Worm (Caenorhabditis elegans): ENCODE measurements around the gene T13G4.1.
A peak's percentile ranks its signal among the peaks of the same experiment; 100 is the strongest.

T13G4.1 gene

DNA sequence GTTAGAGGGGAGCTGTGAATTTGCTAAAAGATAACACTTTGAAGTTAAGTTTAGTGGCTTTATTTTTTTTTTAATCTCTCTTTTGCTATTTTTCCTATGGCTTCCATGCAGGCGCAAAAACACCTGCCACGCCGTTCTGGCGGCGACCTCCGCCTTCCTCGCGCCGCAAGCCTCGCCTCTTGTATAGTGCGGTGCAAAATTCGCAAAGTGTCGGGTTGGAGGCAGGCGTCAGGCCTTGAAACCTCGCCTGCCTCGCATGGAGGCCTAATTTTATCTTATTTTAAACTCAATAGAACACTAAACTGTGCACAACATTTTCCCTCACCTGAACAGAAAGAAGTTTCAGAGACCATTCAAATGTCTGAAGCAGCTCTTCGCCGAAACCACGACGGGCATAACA lies 20.9 kb upstream of the T13G4.1 start:
- TF ChIP-seq nhr-47 (tag; optimal IDR thresholded peaks at IDR 0.05): no peak
- no peak for TF ChIP-seq lir-3 (tag; optimal IDR thresholded peaks at IDR 0.05; ENCODE audit: poor library complexity)
- no peak for TF ChIP-seq dsc-1 (tag; optimal IDR thresholded peaks at IDR 0.05)
- TF ChIP-seq nhr-85 (tag): no peak
- no peak for TF ChIP-seq C04F5.9 (tag; optimal IDR thresholded peaks at IDR 0.05)
- no peak for TF ChIP-seq zip-4 (GFP tag; optimal IDR thresholded peaks at IDR 0.05)
- TF ChIP-seq isw-1 (GFP tag; IDR thresholded peaks at IDR 0.05): no peak
- TF ChIP-seq egl-27 (tag; optimal IDR thresholded peaks at IDR 0.05): no peak
- no peak for TF ChIP-seq elt-3 (tag; optimal IDR thresholded peaks at IDR 0.05)
- no peak for TF ChIP-seq ceh-82 (tag; optimal IDR thresholded peaks at IDR 0.05)
- TF ChIP-seq mdl-1 (tag; optimal IDR thresholded peaks at IDR 0.05): no peak
- TF ChIP-seq nhr-11 (tag; optimal IDR thresholded peaks at IDR 0.05): no peak
- TF ChIP-seq ceh-63 (GFP tag; optimal IDR thresholded peaks at IDR 0.05): no peak
- TF ChIP-seq pag-3 (tag; optimal IDR thresholded peaks at IDR 0.05; ENCODE audit: borderline replicate concordance, insufficient read depth): no peak
- TF ChIP-seq nhr-12 (tag; optimal IDR thresholded peaks at IDR 0.05): no peak

DNA sequence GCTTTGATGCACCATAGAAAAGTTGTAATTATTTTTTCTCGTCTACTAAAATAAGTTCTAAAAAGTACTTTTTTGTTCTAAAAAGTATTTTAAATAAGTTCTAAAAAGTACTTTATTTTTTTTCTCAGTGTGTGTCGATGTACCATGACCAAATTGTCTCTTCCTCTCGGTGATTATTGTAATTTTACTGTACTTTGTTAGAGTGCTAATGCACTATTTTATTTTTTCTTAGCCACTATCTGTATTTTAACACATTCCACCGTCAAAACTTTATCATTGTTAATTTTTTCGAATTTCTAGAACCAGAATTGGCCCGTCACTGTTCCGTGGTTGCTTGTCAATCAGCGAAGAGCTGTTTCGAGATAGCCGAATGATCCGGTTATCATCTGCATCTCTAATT lies 13.0 kb upstream of the T13G4.1 start, which contains the start of gene hot-8:
hot-8 (plus strand) TSS at position 301 of the 400 bp plus-strand sequence.
- TF ChIP-seq ces-1 (GFP tag; optimal IDR thresholded peaks at IDR 0.05) (no peak), efl-1 (optimal IDR thresholded peaks at IDR 0.05) (no peak), efl-1 (GFP tag; optimal IDR thresholded peaks at IDR 0.05 in 1 of 2) (peak in 1 of 2 experiments; percentile 11)

DNA sequence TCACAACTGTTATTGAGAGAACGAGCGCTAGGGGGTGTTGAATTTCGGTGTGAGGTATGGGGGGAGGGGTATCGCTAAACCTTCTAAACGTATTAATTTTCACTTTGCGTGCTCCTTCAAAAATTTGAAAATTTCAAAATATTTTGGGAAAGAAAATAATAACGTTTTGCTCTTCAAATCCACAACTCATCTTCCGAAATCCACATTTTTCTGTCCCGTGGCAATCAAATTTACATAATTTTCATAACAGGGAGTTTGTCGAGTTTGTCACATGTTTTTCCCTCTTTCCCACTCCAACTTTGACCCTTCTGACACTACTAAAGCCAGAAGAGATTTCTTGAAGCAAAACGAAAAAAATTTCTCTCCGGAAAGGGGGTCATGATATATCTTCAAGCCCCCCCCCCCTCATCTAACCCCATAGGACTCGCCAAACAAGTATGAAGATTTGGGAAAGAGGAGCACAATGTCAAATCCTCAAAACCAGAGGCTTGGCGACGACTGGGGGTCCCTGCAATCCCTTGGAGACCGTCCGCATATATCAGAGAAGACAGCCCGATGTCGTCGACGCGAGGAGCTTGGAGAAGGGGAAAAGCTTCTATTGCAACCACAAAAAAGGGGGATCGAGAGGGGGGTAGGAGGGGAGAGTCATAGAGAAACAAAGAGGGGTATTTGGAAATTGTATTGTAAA lies 11.5 kb upstream of the T13G4.1 start:
- TF ChIP-seq mdl-1 (tag; optimal IDR thresholded peaks at IDR 0.05): no peak
- no peak for TF ChIP-seq nhr-28 (tag; optimal IDR thresholded peaks at IDR 0.05)
- TF ChIP-seq nhr-84 (tag; optimal IDR thresholded peaks at IDR 0.05): no peak
- TF ChIP-seq jun-1 (tag; optimal IDR thresholded peaks at IDR 0.05): no peak
- no peak for TF ChIP-seq ceh-8 (GFP tag; optimal IDR thresholded peaks at IDR 0.05)
- no peak for TF ChIP-seq swsn-7 (tag; optimal IDR thresholded peaks at IDR 0.05)
- peak; percentile 59 for TF ChIP-seq lin-14 (GFP tag; optimal IDR thresholded peaks at IDR 0.05)
- no peak for TF ChIP-seq nhr-77 (tag; optimal IDR thresholded peaks at IDR 0.05)

DNA sequence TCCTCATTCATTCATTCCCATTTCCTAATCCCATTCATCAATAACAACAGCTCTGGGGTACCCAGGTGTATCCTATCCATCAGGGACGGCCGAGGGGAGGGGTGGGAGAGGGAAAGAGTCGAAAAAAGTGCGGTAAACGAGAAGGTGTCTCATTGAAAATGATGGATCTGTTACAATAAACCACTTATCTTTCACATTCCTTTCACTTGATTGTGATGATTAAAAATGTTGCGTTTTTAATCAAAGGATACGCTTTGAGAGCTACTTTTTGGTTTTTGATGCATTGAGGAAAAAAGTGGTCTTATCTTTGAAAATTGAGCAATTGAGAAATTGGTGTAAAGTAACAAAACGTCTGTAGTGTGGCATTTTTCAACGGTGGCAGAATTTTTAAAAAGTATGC lies 9.7 kb upstream of the T13G4.1 start:
- TF ChIP-seq hpl-2 (GFP tag; optimal IDR thresholded peaks at IDR 0.05) (no peak), rnt-1 (tag; optimal IDR thresholded peaks at IDR 0.05) (peak; percentile 22), isw-1 (GFP tag; IDR thresholded peaks at IDR 0.05) (no peak), hlh-17 (GFP tag; optimal IDR thresholded peaks at IDR 0.05; ENCODE audit: borderline replicate concordance) (no peak), lin-14 (GFP tag; optimal IDR thresholded peaks at IDR 0.05) (peak; percentile 26), fkh-4 (tag; optimal IDR thresholded peaks at IDR 0.05; ENCODE audit: borderline replicate concordance) (no peak)

DNA sequence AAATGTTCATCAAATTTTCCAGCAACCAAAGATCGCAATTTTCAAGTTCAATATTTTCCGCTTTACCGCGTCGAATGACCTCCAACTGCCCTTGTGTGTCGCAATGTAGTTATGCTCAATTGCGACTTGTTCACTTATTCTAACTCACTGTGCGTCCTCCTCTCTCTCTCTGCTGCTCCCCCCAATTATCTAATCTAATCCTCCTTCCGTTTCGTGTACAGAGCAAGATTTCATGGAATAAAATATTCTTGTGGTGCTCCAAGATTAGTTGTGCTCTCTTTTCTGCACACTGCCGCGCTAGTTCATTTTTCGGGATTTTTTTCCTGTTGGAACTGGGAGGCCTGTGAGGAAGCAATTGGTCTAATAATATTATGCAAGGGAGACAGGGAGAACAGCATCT lies 9.0 kb upstream of the T13G4.1 start:
- TF ChIP-seq hlh-17 (GFP tag; optimal IDR thresholded peaks at IDR 0.05; ENCODE audit: borderline replicate concordance) (no peak), alr-1 (tag; optimal IDR thresholded peaks at IDR 0.05; ENCODE audit: borderline replicate concordance) (no peak), lsy-2 (tag; optimal IDR thresholded peaks at IDR 0.05) (no peak), rnt-1 (tag; optimal IDR thresholded peaks at IDR 0.05) (no peak), fkh-10 (GFP tag; optimal IDR thresholded peaks at IDR 0.05) (no peak), nhr-90 (tag; optimal IDR thresholded peaks at IDR 0.05; ENCODE audit: poor library complexity) (no peak), jun-1 (tag; optimal IDR thresholded peaks at IDR 0.05) (no peak), sptf-1 (tag; optimal IDR thresholded peaks at IDR 0.05) (no peak), hlh-4 (tag; optimal IDR thresholded peaks at IDR 0.05) (no peak)

Data from whole organism, L1 larva.